Worm (Caenorhabditis elegans) whole organism, L3 larva: ENCODE data around the gene F20G2.2.

Experiments used
- ceh-82 ChIP-seq: fragments of 150-350 bp; optimal IDR thresholded peaks from 2 replicates; lab custom pipeline; 2014; ENCODE audit warnings: missing biosample characterization, missing genetic modification characterization
- eor-1 ChIP-seq, 2 experiments: fragments of 150-350 bp; optimal IDR thresholded peaks; 2 replicates each; lab custom pipeline; 2014 to 2018; ENCODE audit warnings: missing biosample characterization in 2 of 2, missing genetic modification characterization in 2 of 2
- hmg-11 ChIP-seq: sonication (generic microtip); optimal IDR thresholded peaks from 2 replicates; lab custom pipeline; 2016; ENCODE audit warnings: missing genetic modification characterization, missing compliant biosample characterization
- lin-39 ChIP-seq: fragments of 150-350 bp; optimal IDR thresholded peaks from 2 replicates; lab custom pipeline; 2018; ENCODE audit warnings: missing biosample characterization, missing genetic modification reagents, missing genetic modification characterization
- nhr-11 ChIP-seq: fragments of 150-350 bp; optimal IDR thresholded peaks from 2 replicates; lab custom pipeline; 2014; ENCODE audit warnings: missing biosample characterization, missing genetic modification characterization
- nhr-237 ChIP-seq: fragments of 150-350 bp; optimal IDR thresholded peaks from 2 replicates; lab custom pipeline; 2014; ENCODE audit warnings: missing biosample characterization, missing genetic modification characterization
- nhr-25 ChIP-seq: sonication (generic microtip); optimal IDR thresholded peaks from 2 replicates; lab custom pipeline; 2017; ENCODE audit warnings: missing biosample characterization, missing genetic modification characterization
- skn-1 ChIP-seq: fragments of 150-350 bp; optimal IDR thresholded peaks from 2 replicates; lab custom pipeline; 2014; ENCODE audit warnings: missing biosample characterization, missing genetic modification characterization
- unc-62 ChIP-seq: fragments of 150-350 bp; sonication (generic microtip); optimal IDR thresholded peaks from 4 replicates; lab custom pipeline; 2014; ENCODE audit warnings: missing biosample characterization, missing genetic modification reagents, missing genetic modification characterization
- ztf-4 ChIP-seq: fragments of 150-350 bp; optimal IDR thresholded peaks from 2 replicates; lab custom pipeline; 2014; ENCODE audit warnings: missing biosample characterization, missing genetic modification characterization

DNA sequence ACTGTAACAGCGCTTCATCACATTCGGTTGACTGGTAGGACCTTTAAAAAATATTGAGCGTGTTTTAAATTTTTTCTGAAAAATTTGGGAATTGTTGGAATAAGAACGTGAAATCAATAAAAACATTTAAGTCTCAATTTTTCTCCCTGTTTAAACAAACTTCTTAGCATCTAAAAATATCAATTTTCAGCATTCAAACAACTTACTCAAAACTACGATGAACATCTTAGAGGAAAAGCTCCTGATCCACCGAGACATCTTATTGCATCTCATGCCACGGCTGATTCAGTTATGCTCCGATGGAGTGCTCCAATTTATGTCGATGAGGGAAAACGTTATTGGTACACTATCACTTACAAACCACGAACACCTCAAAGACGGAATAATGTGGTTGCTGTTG, 43.0 kb upstream of the F20G2.2 start:
- TF ChIP-seq eor-1 (tag; optimal IDR thresholded peaks at IDR 0.05; lab: Kevin White, UChicago) = no peak
- no peak for TF ChIP-seq nhr-237 (tag; lab: Kevin White, UChicago)
- TF ChIP-seq ceh-82 (tag; lab: Kevin White, UChicago) = no peak
- TF ChIP-seq unc-62 (GFP tag; lab: Kevin White, UChicago) = no peak
- no peak for TF ChIP-seq nhr-11 (tag; lab: Kevin White, UChicago)
- TF ChIP-seq nhr-25 (tag; lab: Kevin White, UChicago) = no peak
- TF ChIP-seq lin-39 (tag; lab: Kevin White, UChicago) = no peak
- TF ChIP-seq skn-1 (tag; lab: Kevin White, UChicago) = no peak
- no peak for TF ChIP-seq hmg-11 (tag; lab: Kevin White, UChicago)
- no peak for TF ChIP-seq ztf-4 (tag; lab: Kevin White, UChicago)
